Worm (Caenorhabditis elegans) whole organism, late embryonic: ENCODE measurements around the gene ZK688.12.

Experiments
- C08G9.2 ChIP-seq: sonication (generic microtip); optimal IDR thresholded peaks from 2 replicates; lab custom pipeline; 2016; ENCODE audit warnings: mild to moderate bottlenecking, missing genetic modification characterization, moderate library complexity, missing compliant biosample characterization
- C38D4.7 ChIP-seq: fragments of 200-800 bp; sonication (Bioruptor generic); optimal IDR thresholded peaks from 2 replicates; lab custom pipeline; 2018; ENCODE audit warnings: mild to moderate bottlenecking, missing genetic modification characterization, moderate library complexity, missing compliant biosample characterization
- Y22D7AL.16 ChIP-seq: sonication (generic microtip); optimal IDR thresholded peaks from 2 replicates; lab custom pipeline; 2016; ENCODE audit warnings: missing genetic modification characterization, missing compliant biosample characterization
- ahr-1 ChIP-seq: sonication (generic microtip); optimal IDR thresholded peaks from 2 replicates; lab custom pipeline; 2016; ENCODE audit warnings: missing genetic modification characterization, missing compliant biosample characterization
- ama-1 ChIP-seq: fragments of 150-350 bp; optimal IDR thresholded peaks from 2 replicates; lab custom pipeline; 2014
- ceh-14 ChIP-seq: sonication (generic microtip); optimal IDR thresholded peaks from 2 replicates; lab custom pipeline; 2016; ENCODE audit warnings: missing genotype, missing genetic modification characterization, missing compliant biosample characterization
- ceh-22 ChIP-seq: sonication (generic microtip); optimal IDR thresholded peaks from 2 replicates; lab custom pipeline; 2017; ENCODE audit warnings: missing biosample characterization, missing genetic modification characterization
- ceh-30 ChIP-seq: fragments of 150-350 bp; optimal IDR thresholded peaks from 2 replicates; lab custom pipeline; 2014; ENCODE audit warnings: missing biosample characterization, missing genetic modification characterization
- ceh-34 ChIP-seq: sonication (generic microtip); optimal IDR thresholded peaks from 2 replicates; lab custom pipeline; 2016; ENCODE audit warnings: mild to moderate bottlenecking, missing genetic modification characterization, missing compliant biosample characterization
- ceh-45 ChIP-seq: fragments of 200-800 bp; sonication (Bioruptor generic); IDR thresholded peaks from 2 replicates; pipeline ENCODE4 v1.3.6; 2022; ENCODE audit warnings: missing genetic modification reagents, missing genetic modification characterization, missing compliant biosample characterization
- ceh-48 ChIP-seq: sonication (generic microtip); optimal IDR thresholded peaks from 2 replicates; lab custom pipeline; 2016; ENCODE audit warnings: missing genetic modification characterization, inconsistent platforms, missing compliant biosample characterization
- ceh-6 ChIP-seq: fragments of 200-800 bp; sonication (Bioruptor generic); optimal IDR thresholded peaks from 2 replicates; lab custom pipeline; 2018; ENCODE audit warnings: mild to moderate bottlenecking, missing genetic modification characterization, missing compliant biosample characterization
- ceh-9 ChIP-seq: sonication (generic microtip); optimal IDR thresholded peaks from 2 replicates; lab custom pipeline; 2016; ENCODE audit warnings: mild to moderate bottlenecking, missing genetic modification characterization, inconsistent platforms, missing compliant biosample characterization
- dmd-4 ChIP-seq: sonication (generic microtip); optimal IDR thresholded peaks from 2 replicates; lab custom pipeline; 2016; ENCODE audit warnings: borderline replicate concordance, missing genetic modification characterization, missing compliant biosample characterization
- dve-1 ChIP-seq: sonication (generic microtip); optimal IDR thresholded peaks from 2 replicates; lab custom pipeline; 2017; ENCODE audit warnings: antibody characterized with exemption, mild to moderate bottlenecking, missing genetic modification characterization, missing compliant biosample characterization
- elt-2 ChIP-seq: sonication (generic microtip); optimal IDR thresholded peaks from 2 replicates; lab custom pipeline; 2016; ENCODE audit warnings: missing genetic modification reagents, missing genetic modification characterization, missing compliant biosample characterization
- elt-4 ChIP-seq: sonication (generic microtip); optimal IDR thresholded peaks from 2 replicates; lab custom pipeline; 2016; ENCODE audit warnings: missing genetic modification characterization, missing compliant biosample characterization
- eyg-1 ChIP-seq: sonication (generic microtip); optimal IDR thresholded peaks from 2 replicates; lab custom pipeline; 2016; ENCODE audit warnings: missing genotype, missing genetic modification characterization, missing compliant biosample characterization
- fkh-6 ChIP-seq: sonication (generic microtip); optimal IDR thresholded peaks from 2 replicates; lab custom pipeline; 2016; ENCODE audit warnings: missing genetic modification characterization, missing compliant biosample characterization
- hlh-6 ChIP-seq: sonication (generic microtip); optimal IDR thresholded peaks from 2 replicates; lab custom pipeline; 2016; ENCODE audit warnings: missing genotype, missing genetic modification characterization, missing compliant biosample characterization
- hlh-8 ChIP-seq: sonication (generic microtip); optimal IDR thresholded peaks from 2 replicates; lab custom pipeline; 2016; ENCODE audit warnings: missing genotype, missing genetic modification characterization, missing compliant biosample characterization
- madf-2 ChIP-seq: sonication (generic microtip); optimal IDR thresholded peaks from 2 replicates; lab custom pipeline; 2017; ENCODE audit warnings: missing genetic modification characterization, missing compliant biosample characterization
- mec-3 ChIP-seq: sonication (generic microtip); optimal IDR thresholded peaks from 2 replicates; lab custom pipeline; 2016; ENCODE audit warnings: borderline replicate concordance, missing genetic modification characterization, missing compliant biosample characterization
- nhr-11 ChIP-seq: fragments of 150-350 bp; optimal IDR thresholded peaks from 2 replicates; lab custom pipeline; 2014; ENCODE audit warnings: missing biosample characterization, missing genetic modification characterization
- nhr-232 ChIP-seq: sonication (generic microtip); optimal IDR thresholded peaks from 2 replicates; lab custom pipeline; 2016; ENCODE audit warnings: missing genetic modification characterization, missing compliant biosample characterization
- odd-2 ChIP-seq: sonication (generic microtip); optimal IDR thresholded peaks from 2 replicates; lab custom pipeline; 2017; ENCODE audit warnings: antibody characterized with exemption, mild to moderate bottlenecking, missing genetic modification characterization, missing compliant biosample characterization
- pag-3 ChIP-seq: sonication (generic microtip); optimal IDR thresholded peaks from 2 replicates; lab custom pipeline; 2016; ENCODE audit warnings: missing compliant biosample characterization, missing genetic modification characterization, borderline replicate concordance
- pat-9 ChIP-seq: fragments of 200-800 bp; sonication (Bioruptor generic); optimal IDR thresholded peaks from 2 replicates; lab custom pipeline; 2018; ENCODE audit warnings: mild to moderate bottlenecking, missing genetic modification characterization, moderate library complexity, missing compliant biosample characterization
- pha-2 ChIP-seq: sonication (generic microtip); optimal IDR thresholded peaks from 2 replicates; lab custom pipeline; 2017; ENCODE audit warnings: mild to moderate bottlenecking, missing genetic modification characterization, missing compliant biosample characterization
- pha-4 ChIP-seq: fragments of 150-350 bp; optimal IDR thresholded peaks from 2 replicates; lab custom pipeline; 2018; ENCODE audit warnings: missing biosample characterization, missing genetic modification reagents, missing genetic modification characterization
- pros-1 ChIP-seq: fragments of 150-350 bp; optimal IDR thresholded peaks from 2 replicates; lab custom pipeline; 2014; ENCODE audit warnings: missing biosample characterization, missing genetic modification reagents, missing genetic modification characterization
- ref-2 ChIP-seq: sonication (generic microtip); optimal IDR thresholded peaks from 2 replicates; lab custom pipeline; 2016; ENCODE audit warnings: missing genetic modification characterization, missing compliant biosample characterization
- rnt-1 ChIP-seq: sonication (generic microtip); optimal IDR thresholded peaks from 2 replicates; lab custom pipeline; 2016; ENCODE audit warnings: missing genetic modification characterization, missing compliant biosample characterization
- zip-5 ChIP-seq: sonication (generic microtip); optimal IDR thresholded peaks from 2 replicates; lab custom pipeline; 2016; ENCODE audit warnings: missing genetic modification characterization, missing compliant biosample characterization
- ztf-16 ChIP-seq: sonication (generic microtip); optimal IDR thresholded peaks from 2 replicates; lab custom pipeline; 2017; ENCODE audit warnings: missing genetic modification characterization, missing compliant biosample characterization

ZK688.12 gene

DNA sequence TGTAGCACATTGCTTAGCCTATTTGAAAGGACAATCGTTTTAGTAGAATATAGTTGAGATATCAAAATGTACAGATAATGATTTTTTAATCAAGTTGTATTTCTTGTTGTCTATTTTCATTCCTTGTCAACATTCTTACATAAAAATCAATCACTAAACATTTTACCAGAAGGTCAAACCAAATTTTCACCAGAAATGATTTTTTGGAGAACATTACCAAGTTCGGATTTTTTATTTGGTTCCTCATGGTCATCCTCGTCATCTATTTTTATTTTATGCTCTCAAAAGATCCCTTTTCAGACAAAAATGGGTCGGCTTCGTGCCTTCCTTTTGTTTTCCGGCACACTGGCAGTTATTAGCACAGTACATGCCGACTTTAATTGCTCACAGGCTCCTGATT, 39.9 kb downstream of the ZK688.12 start, which contains the start of gene tyr-1:
TSS of gene tyr-1 (plus strand) at position 301 of the 400 bp plus-strand sequence.
- no peak for TF ChIP-seq pat-9 (tag; lab: Kevin White, UChicago)
- TF ChIP-seq rnt-1 (tag; lab: Kevin White, UChicago), result no peak
- TF ChIP-seq hlh-8, result no peak
- TF ChIP-seq nhr-232, result no peak
- TF ChIP-seq Y22D7AL.16 (tag; lab: Kevin White, UChicago), result no peak
- TF ChIP-seq ceh-48, result no peak
- no peak for TF ChIP-seq dve-1 (tag; lab: Kevin White, UChicago)
- no peak for TF ChIP-seq elt-2 (tag; lab: Kevin White, UChicago)
- no peak for TF ChIP-seq ceh-45 (GFP tag; lab: Robert Waterston, UW)
- no peak for TF ChIP-seq pag-3 (tag; lab: Kevin White, UChicago)
- no peak for TF ChIP-seq fkh-6 (tag; lab: Kevin White, UChicago)
- no peak for TF ChIP-seq ceh-22 (tag; lab: Kevin White, UChicago)
- no peak for TF ChIP-seq ztf-16 (tag; lab: Kevin White, UChicago)
- TF ChIP-seq, all 69 proteins: peak for 0

ce11 chrIII:7872776-7873175, 40.6 kb downstream of the ZK688.12 start:
- TF ChIP-seq pha-2 (tag; lab: Kevin White, UChicago) (no peak), ceh-45 (GFP tag; lab: Robert Waterston, UW) (no peak), dmd-4 (no peak), mec-3 (tag; lab: Kevin White, UChicago) (no peak), pros-1 (tag; lab: Kevin White, UChicago) (no peak), ceh-14 (tag; lab: Kevin White, UChicago) (no peak), C08G9.2 (no peak), ama-1 (lab: Kevin White, UChicago) (no peak), nhr-11 (tag; lab: Kevin White, UChicago) (no peak), ceh-34 (tag; lab: Kevin White, UChicago) (no peak), ahr-1 (tag; lab: Kevin White, UChicago) (no peak), ztf-16 (tag; lab: Kevin White, UChicago) (no peak), ceh-22 (tag; lab: Kevin White, UChicago) (no peak), hlh-6 (tag; lab: Kevin White, UChicago) (no peak)
- TF ChIP-seq, all 69 proteins: peak for 0

- no peak for TF ChIP-seq odd-2
- TF ChIP-seq eyg-1, result no peak
- TF ChIP-seq ceh-6 (GFP tag; lab: Kevin White, UChicago), result no peak
- TF ChIP-seq zip-5 (tag; lab: Kevin White, UChicago), result no peak
- no peak for TF ChIP-seq ceh-9 (tag; lab: Kevin White, UChicago)
- no peak for TF ChIP-seq elt-4
Observed at ce11 chrIII:7866189-7866588, 47.2 kb downstream of the ZK688.12 start, which contains the start of gene cup-4. Gene cup-4, plus strand, starts transcription at chrIII:7866489.

DNA sequence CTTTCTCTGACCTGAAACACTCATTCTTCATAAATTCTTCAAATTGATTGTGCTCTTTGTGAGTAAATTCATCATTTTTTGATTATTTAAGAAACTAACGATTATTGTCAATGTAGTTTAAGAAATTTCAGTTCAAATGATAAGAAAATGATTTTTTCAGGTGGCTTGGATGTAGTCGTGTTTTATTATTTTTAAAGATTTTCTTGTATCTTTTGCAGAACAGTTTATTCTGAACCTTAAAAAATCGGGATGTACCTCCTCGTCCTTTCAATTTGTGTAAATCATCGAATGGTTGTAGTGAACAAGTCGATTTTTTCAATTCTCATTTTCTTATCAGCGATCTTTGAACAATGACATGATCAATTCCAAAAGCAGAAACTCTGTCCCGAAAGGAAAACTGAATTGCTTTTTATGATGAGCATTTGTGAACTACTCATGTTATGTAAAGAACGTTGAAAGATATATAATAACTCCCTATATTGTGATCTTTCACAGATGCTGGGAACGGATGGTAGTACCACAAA, 48.1 kb downstream of the ZK688.12 start, which contains the start of gene slc-17.3:
TSS of gene slc-17.3 (minus strand) at position 51 of the 524 bp plus-strand sequence.
- TF ChIP-seq pha-4 (tag; lab: Kevin White, UChicago), result no peak
- no peak for TF ChIP-seq ref-2 (tag; lab: Kevin White, UChicago)
- TF ChIP-seq ceh-30 (tag; lab: Kevin White, UChicago), result no peak
- TF ChIP-seq ama-1 (lab: Kevin White, UChicago), result no peak
- TF ChIP-seq ceh-34 (tag; lab: Kevin White, UChicago), result no peak
- TF ChIP-seq pag-3 (tag; lab: Kevin White, UChicago), result no peak
- TF ChIP-seq madf-2, result no peak
- TF ChIP-seq pat-9 (tag; lab: Kevin White, UChicago), result no peak
- no peak for TF ChIP-seq C38D4.7 (GFP tag; lab: Kevin White, UChicago)
